Fruit fly (Drosophila melanogaster) whole organism, embryonic: ENCODE data around the gene CG3505.

Experiments
- Ada2b ChIP-seq: fragments of 200-800 bp; sonication (Bioruptor generic); IDR thresholded peaks from 2 replicates; pipeline ENCODE4 v1.3.6; 2022; ENCODE audit warnings: missing biosample characterization, missing genetic modification characterization
- Blimp-1 ChIP-seq: fragments of 200-800 bp; sonication (Bioruptor generic); optimal IDR thresholded peaks from 3 replicates; lab custom pipeline; 2018; ENCODE audit warnings: missing biosample characterization, missing genetic modification characterization, mild to moderate bottlenecking, moderate library complexity, missing genetic modification reagents
- C15 ChIP-seq: fragments of 200-800 bp; sonication (Bioruptor generic); IDR thresholded peaks from 3 replicates; pipeline ENCODE4 v1.3.6; 2022; ENCODE audit warnings: missing biosample characterization, missing genetic modification characterization
- CG11247 ChIP-seq: fragments of 200-800 bp; sonication (Bioruptor generic); IDR thresholded peaks from 2 replicates; pipeline ENCODE4 v1.3.6; 2022; ENCODE audit warnings: missing biosample characterization, missing genetic modification characterization
- CG12155 ChIP-seq: fragments of 200-800 bp; sonication (Bioruptor generic); optimal IDR thresholded peaks from 3 replicates; lab custom pipeline; 2016; ENCODE audit warnings: missing biosample characterization, missing genetic modification characterization
- CG1233 ChIP-seq: fragments of 200-800 bp; sonication (Bioruptor generic); optimal IDR thresholded peaks from 4 replicates; lab custom pipeline; 2018; ENCODE audit warnings: missing biosample characterization, mild to moderate bottlenecking, missing genetic modification characterization
- CG14667 ChIP-seq: fragments of 200-800 bp; sonication (Bioruptor generic); IDR thresholded peaks from 2 replicates; pipeline ENCODE4 v1.3.6; 2022; ENCODE audit warnings: missing biosample characterization, missing genetic modification characterization
- CG15514 ChIP-seq: fragments of 200-800 bp; sonication (Bioruptor generic); optimal IDR thresholded peaks from 3 replicates; lab custom pipeline; 2017; ENCODE audit warnings: missing biosample characterization, missing genetic modification characterization, mild to moderate bottlenecking, moderate library complexity, missing genetic modification reagents
- CG15696 ChIP-seq: fragments of 200-800 bp; sonication (Bioruptor generic); optimal IDR thresholded peaks from 2 replicates; lab custom pipeline; 2019; ENCODE audit warnings: missing biosample characterization, mild to moderate bottlenecking, missing genetic modification characterization, moderate library complexity
- CG17612 ChIP-seq: fragments of 200-800 bp; sonication (Bioruptor generic); IDR thresholded peaks from 2 replicates; pipeline ENCODE4 v1.3.6; 2022; ENCODE audit warnings: missing biosample characterization, missing genetic modification characterization
- CG17912 ChIP-seq: fragments of 200-800 bp; sonication (Bioruptor generic); optimal IDR thresholded peaks from 2 replicates; lab custom pipeline; 2018; ENCODE audit warnings: missing biosample characterization, mild to moderate bottlenecking, missing genetic modification characterization
- CG30403 ChIP-seq: fragments of 200-800 bp; sonication (Bioruptor generic); optimal IDR thresholded peaks from 3 replicates; lab custom pipeline; 2016; ENCODE audit warnings: missing biosample characterization, missing genetic modification characterization
- CG30431 ChIP-seq: fragments of 200-800 bp; sonication (Bioruptor generic); optimal IDR thresholded peaks from 2 replicates; lab custom pipeline; 2017; ENCODE audit warnings: missing biosample characterization, missing genetic modification characterization
- CG3995 ChIP-seq: fragments of 200-800 bp; sonication (Bioruptor generic); optimal IDR thresholded peaks from 3 replicates; lab custom pipeline; 2016; ENCODE audit warnings: missing biosample characterization, missing genetic modification characterization
- CG4854 ChIP-seq: fragments of 200-800 bp; sonication (Bioruptor generic); optimal IDR thresholded peaks from 2 replicates; lab custom pipeline; 2016; ENCODE audit warnings: missing biosample characterization, missing genetic modification characterization, inconsistent platforms
- CG8089 ChIP-seq: fragments of 200-800 bp; sonication (Bioruptor generic); optimal IDR thresholded peaks from 3 replicates; lab custom pipeline; 2016; ENCODE audit warnings: missing biosample characterization, missing genetic modification characterization
- CG8924 ChIP-seq: fragments of 200-800 bp; optimal IDR thresholded peaks from 3 replicates; lab custom pipeline; 2019; ENCODE audit warnings: missing biosample characterization, mild to moderate bottlenecking, missing genetic modification characterization, moderate library complexity
- CG9437 ChIP-seq: fragments of 200-800 bp; sonication (Bioruptor generic); optimal IDR thresholded peaks from 2 replicates; lab custom pipeline; 2018; ENCODE audit warnings: missing biosample characterization, mild to moderate bottlenecking, missing genetic modification characterization
- Camta ChIP-seq: fragments of 200-800 bp; sonication (Bioruptor generic); optimal IDR thresholded peaks from 2 replicates; lab custom pipeline; 2016; ENCODE audit warnings: missing biosample characterization, missing genetic modification characterization
- CrebB ChIP-seq: fragments of 200-800 bp; sonication (Bioruptor generic); optimal IDR thresholded peaks from 3 replicates; lab custom pipeline; 2018; ENCODE audit warnings: missing biosample characterization, mild to moderate bottlenecking, missing genetic modification characterization
- Dad ChIP-seq: fragments of 200-800 bp; sonication (Bioruptor generic); optimal IDR thresholded peaks from 3 replicates; lab custom pipeline; 2016; ENCODE audit warnings: missing biosample characterization, missing genetic modification characterization
- Drgx ChIP-seq: fragments of 200-800 bp; sonication (Bioruptor generic); IDR thresholded peaks from 2 replicates; pipeline ENCODE4 v1.3.6; 2022; ENCODE audit warnings: missing biosample characterization, missing genetic modification characterization
- E2f2 ChIP-seq: fragments of 200-800 bp; sonication (Bioruptor generic); IDR thresholded peaks from 2 replicates; pipeline ENCODE4 v1.3.6; 2022; ENCODE audit warnings: missing biosample characterization, missing genetic modification characterization
- Fer3 ChIP-seq: fragments of 200-800 bp; sonication (Bioruptor generic); optimal IDR thresholded peaks from 2 replicates; lab custom pipeline; 2018; ENCODE audit warnings: missing biosample characterization, mild to moderate bottlenecking, missing genetic modification characterization, moderate library complexity
- Gug ChIP-seq: fragments of 200-800 bp; sonication (Bioruptor generic); IDR thresholded peaks from 4 replicates; pipeline ENCODE4 v1.3.6; 2022; ENCODE audit warnings: missing biosample characterization, missing genetic modification characterization
- H2.0 ChIP-seq: fragments of 200-800 bp; sonication (Bioruptor generic); IDR thresholded peaks from 2 replicates; pipeline ENCODE4 v1.3.6; 2022; ENCODE audit warnings: missing biosample characterization, missing genetic modification characterization
- MESR4 ChIP-seq: fragments of 200-800 bp; sonication (Bioruptor generic); optimal IDR thresholded peaks from 2 replicates; lab custom pipeline; 2018; ENCODE audit warnings: missing biosample characterization, mild to moderate bottlenecking, missing genetic modification characterization, moderate library complexity
- Nf-YB ChIP-seq: fragments of 200-800 bp; sonication (Bioruptor generic); optimal IDR thresholded peaks from 3 replicates; lab custom pipeline; 2019; ENCODE audit warnings: missing biosample characterization, mild to moderate bottlenecking, missing genetic modification characterization, moderate library complexity
- Optix ChIP-seq: fragments of 200-800 bp; sonication (Bioruptor generic); IDR thresholded peaks from 3 replicates; pipeline ENCODE4 v1.3.6; 2022; ENCODE audit warnings: missing biosample characterization, missing genetic modification characterization
- Six4 ChIP-seq: fragments of 200-800 bp; sonication (Bioruptor generic); optimal IDR thresholded peaks from 2 replicates; lab custom pipeline; 2016; ENCODE audit warnings: missing biosample characterization, missing genetic modification characterization
- Ssrp ChIP-seq: fragments of 200-800 bp; sonication (Bioruptor generic); optimal IDR thresholded peaks from 2 replicates; lab custom pipeline; 2018; ENCODE audit warnings: missing biosample characterization, mild to moderate bottlenecking, missing genetic modification characterization, moderate library complexity
- Vsx1 ChIP-seq: fragments of 200-800 bp; sonication (Bioruptor generic); optimal IDR thresholded peaks from 2 replicates; lab custom pipeline; 2017; ENCODE audit warnings: missing biosample characterization, mild to moderate bottlenecking, missing genetic modification characterization, missing genetic modification reagents
- aop ChIP-seq: fragments of 200-800 bp; sonication (Bioruptor generic); IDR thresholded peaks from 2 replicates; pipeline ENCODE4 v1.3.6; 2022; ENCODE audit warnings: missing biosample characterization, missing genetic modification characterization
- ap ChIP-seq: fragments of 200-800 bp; sonication (Bioruptor generic); IDR thresholded peaks from 2 replicates; pipeline ENCODE4 v1.3.6; 2022; ENCODE audit warnings: missing biosample characterization, missing genetic modification characterization
- br ChIP-seq: fragments of >200 bp; optimal IDR thresholded peaks from 2 replicates; lab custom pipeline; 2017
- chif ChIP-seq, 2 experiments: fragments of 200-800 bp; sonication (Bioruptor generic); optimal IDR thresholded peaks; 3 replicates each; lab custom pipeline; 2016; ENCODE audit warnings: missing biosample characterization in 2 of 2, missing genetic modification characterization in 2 of 2
- chinmo ChIP-seq: fragments of 200-800 bp; sonication (Bioruptor generic); IDR thresholded peaks from 4 replicates; pipeline ENCODE4 v1.3.6; 2022; ENCODE audit warnings: missing biosample characterization, missing genetic modification characterization; ENCODE audit not compliant: partially characterized antibody
- dati ChIP-seq: fragments of 200-800 bp; sonication (Bioruptor generic); IDR thresholded peaks from 2 replicates; pipeline ENCODE4 v1.3.6; 2022; ENCODE audit warnings: missing biosample characterization, missing genetic modification characterization
- eyg ChIP-seq: fragments of 200-800 bp; sonication (Bioruptor generic); optimal IDR thresholded peaks from 3 replicates; lab custom pipeline; 2016; ENCODE audit warnings: missing biosample characterization, missing genetic modification characterization
- fru ChIP-seq: fragments of >200 bp; optimal IDR thresholded peaks from 2 replicates; lab custom pipeline; 2017
- gsb ChIP-seq: fragments of 200-800 bp; sonication (Bioruptor generic); IDR thresholded peaks from 2 replicates; pipeline ENCODE4 v1.3.6; 2022; ENCODE audit warnings: missing biosample characterization, missing genetic modification characterization
- hkb ChIP-seq, 2 experiments: fragments of 200-800 bp in 1 of 2; fragments of >200 bp in 1 of 2; sonication (Bioruptor generic) in 1 of 2; IDR thresholded peaks in 1 of 2; optimal IDR thresholded peaks in 1 of 2; 2 replicates each; pipeline versions ENCODE4 v1.3.6 to Lab custom; 2017 to 2022; ENCODE audit warnings: missing biosample characterization in 1 of 2, missing genetic modification characterization in 1 of 2
- jing ChIP-seq: fragments of 200-800 bp; sonication (Bioruptor generic); optimal IDR thresholded peaks from 2 replicates; lab custom pipeline; 2018; ENCODE audit warnings: missing biosample characterization, mild to moderate bottlenecking, missing genetic modification characterization
- maf-S ChIP-seq: fragments of 200-800 bp; sonication (Bioruptor generic); optimal IDR thresholded peaks from 2 replicates; lab custom pipeline; 2016; ENCODE audit warnings: missing biosample characterization, missing genetic modification characterization
- nau ChIP-seq: fragments of 200-800 bp; sonication (Bioruptor generic); optimal IDR thresholded peaks from 3 replicates; lab custom pipeline; 2017; ENCODE audit warnings: missing biosample characterization, mild to moderate bottlenecking, missing genetic modification characterization, missing genetic modification reagents
- nmo ChIP-seq: fragments of 200-800 bp; sonication (Bioruptor generic); optimal IDR thresholded peaks from 2 replicates; lab custom pipeline; 2018; ENCODE audit warnings: missing biosample characterization, mild to moderate bottlenecking, missing genetic modification characterization, moderate library complexity
- prd ChIP-seq, 3 experiments: fragments of >200 bp in 2 of 3; fragments of 200-800 bp in 1 of 3; sonication (Bioruptor generic) in 1 of 3; optimal IDR thresholded peaks in 2 of 3; IDR thresholded peaks in 1 of 3; 2 replicates in 2 of 3; 3 replicates in 1 of 3; pipeline versions ENCODE4 v1.3.6 to Lab custom; 2017 to 2022; ENCODE audit warnings: missing biosample characterization in 1 of 3, missing genetic modification characterization in 1 of 3
- sob ChIP-seq: fragments of 200-800 bp; sonication (Bioruptor generic); IDR thresholded peaks from 2 replicates; pipeline ENCODE4 v1.3.6; 2022; ENCODE audit warnings: missing biosample characterization, missing genetic modification characterization
- unpg ChIP-seq: fragments of 200-800 bp; sonication (Bioruptor generic); optimal IDR thresholded peaks from 3 replicates; lab custom pipeline; 2018; ENCODE audit warnings: missing biosample characterization, mild to moderate bottlenecking, missing genetic modification characterization, moderate library complexity
- usp ChIP-seq: fragments of >200 bp; optimal IDR thresholded peaks from 2 replicates; lab custom pipeline; 2017; ENCODE audit warnings: missing biosample characterization, missing genetic modification characterization
- vfl ChIP-seq: fragments of 200-800 bp; sonication (Bioruptor generic); optimal IDR thresholded peaks from 2 replicates; lab custom pipeline; 2016; ENCODE audit warnings: missing biosample characterization, missing genetic modification characterization
- zfh1 ChIP-seq: fragments of 200-800 bp; sonication (Bioruptor generic); IDR thresholded peaks from 3 replicates; pipeline ENCODE4 v1.3.6; 2022; ENCODE audit warnings: missing biosample characterization, missing genetic modification characterization

The CG3505 gene

DNA sequence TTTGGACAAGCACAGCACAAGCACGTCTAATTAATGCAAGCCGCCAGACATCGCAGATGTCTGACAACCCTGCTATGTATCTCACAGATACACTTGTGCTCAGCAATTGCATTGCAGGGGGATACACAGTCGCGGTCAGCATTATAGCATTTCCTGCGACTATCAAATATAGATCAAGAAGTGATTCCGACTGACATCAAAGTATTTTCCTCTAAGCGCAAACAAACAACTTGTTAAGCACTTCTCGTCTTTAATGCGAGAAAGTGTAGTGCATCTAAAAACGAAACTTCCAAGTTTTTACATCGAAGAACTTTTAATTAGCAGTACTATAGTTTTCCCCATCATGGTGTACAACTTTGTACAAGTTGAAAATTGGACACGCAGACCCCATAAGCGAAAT, 15.7 kb downstream of the CG3505 start (continued):
- TF ChIP-seq prd (optimal IDR thresholded peaks at IDR 0.05; lab: Kevin White, UChicago) (no peak), prd (GFP tag; IDR thresholded peaks at IDR 0.05; lab: Robert Waterston, UW) (no peak), CG17912 (GFP tag; lab: Kevin White, UChicago) (no peak), Optix (no peak), E2f2 (GFP tag; lab: Robert Waterston, UW) (no peak), CG30431 (GFP tag; lab: Kevin White, UChicago) (no peak), Ssrp (tag; lab: Kevin White, UChicago) (no peak), CG14667 (GFP tag; lab: Robert Waterston, UW) (no peak), chinmo (GFP tag; lab: Robert Waterston, UW) (no peak), maf-S (no peak), Camta (GFP tag; lab: Kevin White, UChicago) (no peak), eyg (no peak), H2.0 (GFP tag; lab: Robert Waterston, UW) (no peak), CG30403 (GFP tag; lab: Kevin White, UChicago) (peak; percentile 7), gsb (GFP tag; lab: Robert Waterston, UW) (no peak), CG15514 (GFP tag; lab: Kevin White, UChicago) (no peak), CG15696 (no peak), CG4854 (GFP tag; lab: Kevin White, UChicago) (no peak), dati (GFP tag; lab: Robert Waterston, UW) (no peak), C15 (no peak), CG8089 (GFP tag; lab: Kevin White, UChicago) (no peak), Blimp-1 (GFP tag; lab: Kevin White, UChicago) (peak; percentile 6), br (no peak), Nf-YB (GFP tag; lab: Kevin White, UChicago) (no peak), chif (GFP tag; optimal IDR thresholded peaks at IDR 0.05; lab: Kevin White, UChicago) (no peak), Ada2b (GFP tag; lab: Robert Waterston, UW) (0 out of 2 replicates have a peak, but pooled peaks have one; percentile 5), Fer3 (no peak), CG3995 (GFP tag; lab: Kevin White, UChicago) (no peak), Dad (no peak), hkb (optimal IDR thresholded peaks at IDR 0.05; lab: Kevin White, UChicago) (no peak), hkb (GFP tag; IDR thresholded peaks at IDR 0.05; lab: Robert Waterston, UW) (no peak), nau (no peak), aop (GFP tag; lab: Robert Waterston, UW) (no peak), CrebB (tag; lab: Kevin White, UChicago) (no peak), Gug (GFP tag; lab: Robert Waterston, UW) (no peak), unpg (GFP tag; lab: Kevin White, UChicago) (peak; percentile 17), Six4 (GFP tag; lab: Kevin White, UChicago) (no peak), MESR4 (no peak), CG8924 (tag; lab: Kevin White, UChicago) (no peak), fru (no peak), Drgx (GFP tag; lab: Robert Waterston, UW) (peak; percentile 65), zfh1 (GFP tag; lab: Robert Waterston, UW) (no peak), CG1233 (GFP tag; lab: Kevin White, UChicago) (no peak), CG11247 (GFP tag; lab: Robert Waterston, UW) (no peak), Vsx1 (no peak), CG9437 (GFP tag; lab: Kevin White, UChicago) (no peak), sob (GFP tag; lab: Robert Waterston, UW) (no peak), ap (GFP tag; lab: Robert Waterston, UW) (0 out of 2 replicates have a peak, but pooled peaks have one; percentile 2), jing (GFP tag; lab: Kevin White, UChicago) (no peak), CG17612 (GFP tag; lab: Robert Waterston, UW) (no peak), usp (GFP tag; lab: Kevin White, UChicago) (no peak), nmo (GFP tag; lab: Kevin White, UChicago) (peak; percentile 7), CG12155 (GFP tag; lab: Kevin White, UChicago) (no peak), vfl (GFP tag; lab: Kevin White, UChicago) (no peak)
